Worm (Caenorhabditis elegans): ENCODE results near the gene ctsa-1.1.

DNA sequence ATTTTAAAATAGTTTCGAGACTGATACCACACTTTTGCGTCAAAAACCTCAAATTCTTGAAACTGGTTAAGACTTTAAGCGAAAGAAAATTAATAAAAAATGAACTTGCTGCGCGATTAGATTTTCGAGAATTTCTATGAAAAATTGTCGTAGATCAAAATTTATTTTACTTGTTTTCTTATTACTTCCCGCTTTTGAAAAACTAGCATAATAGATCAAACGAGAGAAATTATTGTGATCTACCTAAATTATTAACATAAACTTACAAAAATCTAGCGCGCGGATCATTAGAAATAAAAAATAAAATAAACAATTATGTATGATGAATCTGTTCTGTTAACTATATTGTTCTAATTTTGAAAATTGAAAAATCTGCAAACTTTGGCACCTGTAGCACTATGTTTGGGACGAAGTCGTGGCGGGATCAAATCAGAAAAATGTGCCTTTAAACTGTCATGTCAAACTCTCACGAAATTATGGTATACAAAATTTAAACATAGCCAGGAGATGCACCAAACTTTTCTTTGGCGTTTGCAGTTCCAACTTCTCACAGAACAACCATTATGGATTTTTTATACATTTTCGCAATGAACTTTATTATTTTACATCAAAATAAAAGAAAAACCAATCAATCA lies 10.6 kb upstream of the ctsa-1.1 start:
- TF ChIP-seq him-1 (tag; optimal IDR thresholded peaks at IDR 0.05) (no peak), W03F9.2 (tag; optimal IDR thresholded peaks at IDR 0.05) (no peak), dao-5 (tag; optimal IDR thresholded peaks at IDR 0.05) (no peak)
